Fruit fly (Drosophila melanogaster): Measurements from ENCODE around the gene Jhbp2.

- TF ChIP-seq psq (optimal IDR thresholded peaks at IDR 0.05): no peak
- TF ChIP-seq usp (GFP tag; optimal IDR thresholded peaks at IDR 0.05): no peak
- TF ChIP-seq CG8478 (optimal IDR thresholded peaks at IDR 0.05): no peak
- TF ChIP-seq pan (optimal IDR thresholded peaks at IDR 0.05): no peak
- TF ChIP-seq EcR (GFP tag; optimal IDR thresholded peaks at IDR 0.05): no peak
- TF ChIP-seq Dll (optimal IDR thresholded peaks at IDR 0.05): no peak
Measured at dm6 chr3R:4967281-4967680, 6.1 kb upstream of the Jhbp2 start.

Data from whole organism.